In genomic region chr2L:7849472-7849871, dm6 we compare ENCODE assay signal across 1 fruit fly cellular context.
TF ChIP-seq lines count a peak whose summit lies in the region.

No protein-coding gene starts in this region.

TF ChIP-seq in whole organism, embryonic, 481 proteins besides CTCF, POLR2A, EP300 and RAD21 (continued from another document and continues in another):
- TF ChIP-seq CG13894 (tag; optimal IDR thresholded peaks at IDR 0.05; lab: Kevin White, UChicago) (no peak), CG18262 (tag; optimal IDR thresholded peaks at IDR 0.05; lab: Kevin White, UChicago) (no peak), pb (GFP tag; optimal IDR thresholded peaks at IDR 0.05; lab: Kevin White, UChicago) (no peak), phol (tag; optimal IDR thresholded peaks at IDR 0.05; lab: Kevin White, UChicago) (peak; percentile 4), CG11504 (tag; optimal IDR thresholded peaks at IDR 0.05; lab: Kevin White, UChicago) (peak; percentile 57), CG6854 (GFP tag; optimal IDR thresholded peaks at IDR 0.05; lab: Kevin White, UChicago) (no peak), prd (optimal IDR thresholded peaks at IDR 0.05; lab: Kevin White, UChicago) (no peak), prd (GFP tag; IDR thresholded peaks at IDR 0.05; lab: Robert Waterston, UW) (peak; percentile 39; the same call in 1 of the 3 replicates), eyg (GFP tag; optimal IDR thresholded peaks at IDR 0.05; lab: Kevin White, UChicago) (no peak), CG8944 (GFP tag; optimal IDR thresholded peaks at IDR 0.05; lab: Kevin White, UChicago) (no peak), CG4282 (GFP tag; optimal IDR thresholded peaks at IDR 0.05; lab: Kevin White, UChicago) (no peak), ssp (GFP tag; IDR thresholded peaks at IDR 0.05; lab: Robert Waterston, UW) (peak; percentile 23; the same call in 1 of the 2 replicates), ewg (GFP tag; optimal IDR thresholded peaks at IDR 0.05; lab: Kevin White, UChicago) (peak; percentile 13), tgo (GFP tag; IDR thresholded peaks at IDR 0.05; lab: Robert Waterston, UW) (peak; percentile 47; the same call in 2 of the 3 replicates), Oli (tag; optimal IDR thresholded peaks at IDR 0.05; lab: Kevin White, UChicago) (peak; percentile 31), vvl (GFP tag; IDR thresholded peaks at IDR 0.05; lab: Robert Waterston, UW) (peak; percentile 61; the same call in 1 of the 2 replicates), CG18764 (GFP tag; optimal IDR thresholded peaks at IDR 0.05; lab: Kevin White, UChicago) (no peak), Dp (GFP tag; optimal IDR thresholded peaks at IDR 0.05; lab: Kevin White, UChicago) (no peak), CG10431 (GFP tag; optimal IDR thresholded peaks at IDR 0.05; lab: Kevin White, UChicago) (no peak), CG17829 (tag; optimal IDR thresholded peaks at IDR 0.05; lab: Kevin White, UChicago) (no peak), CG10979 (tag; optimal IDR thresholded peaks at IDR 0.05; lab: Kevin White, UChicago) (peak; percentile 24), Blimp-1 (GFP tag; optimal IDR thresholded peaks at IDR 0.05; lab: Kevin White, UChicago) (peak; percentile 45), lov (optimal IDR thresholded peaks at IDR 0.05; lab: Kevin White, UChicago) (no peak), lov (GFP tag; IDR thresholded peaks at IDR 0.05; lab: Robert Waterston, UW) (no peak), CG15269 (tag; optimal IDR thresholded peaks at IDR 0.05; lab: Kevin White, UChicago) (peak; percentile 23), CG12659 (GFP tag; optimal IDR thresholded peaks at IDR 0.05; lab: Kevin White, UChicago) (peak; percentile 6), CHES-1-like (GFP tag; optimal IDR thresholded peaks at IDR 0.05; lab: Kevin White, UChicago) (no peak), CG10267 (tag; optimal IDR thresholded peaks at IDR 0.05; lab: Kevin White, UChicago) (peak; percentile 17), CG16779 (GFP tag; IDR thresholded peaks at IDR 0.05; lab: Robert Waterston, UW) (no peak), HLH3B (GFP tag; IDR thresholded peaks at IDR 0.05; lab: Robert Waterston, UW) (peak; percentile 57), CG9215 (GFP tag; IDR thresholded peaks at IDR 0.05; lab: Robert Waterston, UW) (peak; percentile 27; the same call in 1 of the 2 replicates), fd102C (GFP tag; optimal IDR thresholded peaks at IDR 0.05; lab: Kevin White, UChicago) (no peak), CG6791 (GFP tag; IDR thresholded peaks at IDR 0.05; lab: Robert Waterston, UW; ENCODE audit: partially characterized antibody) (no peak), inv (GFP tag; IDR thresholded peaks at IDR 0.05; lab: Robert Waterston, UW; ENCODE audit: partially characterized antibody) (no peak), CG2889 (GFP tag; IDR thresholded peaks at IDR 0.05; lab: Robert Waterston, UW) (no peak), al (GFP tag; IDR thresholded peaks at IDR 0.05; lab: Robert Waterston, UW) (no peak), B-H1 (GFP tag; IDR thresholded peaks at IDR 0.05; lab: Robert Waterston, UW) (no peak), Eip74EF (GFP tag; optimal IDR thresholded peaks at IDR 0.05; lab: Kevin White, UChicago) (no peak), sqz (GFP tag; optimal IDR thresholded peaks at IDR 0.05; lab: Kevin White, UChicago) (no peak), CG14441 (GFP tag; IDR thresholded peaks at IDR 0.05; lab: Robert Waterston, UW) (no peak), ci (GFP tag; IDR thresholded peaks at IDR 0.05; lab: Robert Waterston, UW) (peak; percentile 63; the same call in 1 of the 3 replicates), CG1529 (GFP tag; optimal IDR thresholded peaks at IDR 0.05; lab: Kevin White, UChicago) (no peak), CG13775 (GFP tag; optimal IDR thresholded peaks at IDR 0.05; lab: Kevin White, UChicago) (no peak), unpg (GFP tag; optimal IDR thresholded peaks at IDR 0.05; lab: Kevin White, UChicago) (peak; percentile 34), CoRest (tag; optimal IDR thresholded peaks at IDR 0.05; lab: Kevin White, UChicago) (peak; percentile 29), scrt (GFP tag; optimal IDR thresholded peaks at IDR 0.05; lab: Kevin White, UChicago) (no peak), YL-1 (GFP tag; optimal IDR thresholded peaks at IDR 0.05; lab: Kevin White, UChicago) (no peak), dysf (GFP tag; IDR thresholded peaks at IDR 0.05; lab: Robert Waterston, UW) (no peak), schlank (tag; optimal IDR thresholded peaks at IDR 0.05; lab: Kevin White, UChicago) (no peak), Hmr (GFP tag; optimal IDR thresholded peaks at IDR 0.05; lab: Kevin White, UChicago) (peak; percentile 9), CG5245 (GFP tag; optimal IDR thresholded peaks at IDR 0.05; lab: Kevin White, UChicago) (no peak), Hmx (GFP tag; optimal IDR thresholded peaks at IDR 0.05; lab: Kevin White, UChicago) (no peak), CG14014 (GFP tag; IDR thresholded peaks at IDR 0.05; lab: Robert Waterston, UW) (peak; percentile 34; the same call in 1 of the 2 replicates), wor (GFP tag; IDR thresholded peaks at IDR 0.05; lab: Robert Waterston, UW) (0 out of 2 replicates have a peak, but pooled peaks have one; percentile 34), CG31388 (GFP tag; optimal IDR thresholded peaks at IDR 0.05; lab: Kevin White, UChicago) (no peak), Ptx1 (GFP tag; IDR thresholded peaks at IDR 0.05; lab: Robert Waterston, UW) (peak; percentile 42), CG7987 (GFP tag; optimal IDR thresholded peaks at IDR 0.05; lab: Kevin White, UChicago) (no peak), amos (GFP tag; IDR thresholded peaks at IDR 0.05; lab: Robert Waterston, UW; ENCODE audit: partially characterized antibody) (no peak), gfzf (GFP tag; optimal IDR thresholded peaks at IDR 0.05; lab: Kevin White, UChicago) (no peak), CG17612 (GFP tag; IDR thresholded peaks at IDR 0.05; lab: Robert Waterston, UW) (no peak), CG13424 (tag; optimal IDR thresholded peaks at IDR 0.05; lab: Kevin White, UChicago) (peak; percentile 32), sob (GFP tag; IDR thresholded peaks at IDR 0.05; lab: Robert Waterston, UW) (0 out of 2 replicates have a peak, but pooled peaks have one; percentile 23), klu (GFP tag; IDR thresholded peaks at IDR 0.05; lab: Robert Waterston, UW) (0 out of 2 replicates have a peak, but pooled peaks have one; percentile 10), ab (GFP tag; optimal IDR thresholded peaks at IDR 0.05; lab: Kevin White, UChicago) (no peak), Bdp1 (GFP tag; optimal IDR thresholded peaks at IDR 0.05; lab: Kevin White, UChicago) (no peak), CG2116 (GFP tag; optimal IDR thresholded peaks at IDR 0.05; lab: Kevin White, UChicago) (no peak), az2 (GFP tag; optimal IDR thresholded peaks at IDR 0.05; lab: Kevin White, UChicago) (peak; percentile 7), ind (GFP tag; optimal IDR thresholded peaks at IDR 0.05; lab: Kevin White, UChicago) (peak; percentile 10), zfh2 (GFP tag; optimal IDR thresholded peaks at IDR 0.05; lab: Kevin White, UChicago) (no peak), dmrt99B (tag; optimal IDR thresholded peaks at IDR 0.05; lab: Kevin White, UChicago) (peak; percentile 60), hbn (GFP tag; IDR thresholded peaks at IDR 0.05; lab: Robert Waterston, UW; ENCODE audit: partially characterized antibody) (no peak), Ets65A (GFP tag; lab: Kevin White, UChicago) (no peak), CG2678 (tag; optimal IDR thresholded peaks at IDR 0.05; lab: Kevin White, UChicago) (peak; percentile 58), Rfx (GFP tag; IDR thresholded peaks at IDR 0.05; lab: Robert Waterston, UW) (no peak), Sox100B (GFP tag; optimal IDR thresholded peaks at IDR 0.05; lab: Kevin White, UChicago) (peak; percentile 0), NC2β (GFP tag; optimal IDR thresholded peaks at IDR 0.05; lab: Kevin White, UChicago) (no peak), slbo (GFP tag; IDR thresholded peaks at IDR 0.05; lab: Robert Waterston, UW) (peak; percentile 57), CG7372 (GFP tag; IDR thresholded peaks at IDR 0.05; lab: Robert Waterston, UW) (no peak), gsb-n (tag; optimal IDR thresholded peaks at IDR 0.05; lab: Kevin White, UChicago) (no peak), ham (GFP tag; IDR thresholded peaks at IDR 0.05; lab: Robert Waterston, UW) (no peak), CG10959 (GFP tag; IDR thresholded peaks at IDR 0.05; lab: Robert Waterston, UW) (no peak), CG7963 (GFP tag; IDR thresholded peaks at IDR 0.05; lab: Robert Waterston, UW; ENCODE audit: partially characterized antibody) (no peak), cad (GFP tag; optimal IDR thresholded peaks at IDR 0.05; lab: Kevin White, UChicago) (no peak), Neu2 (GFP tag; optimal IDR thresholded peaks at IDR 0.05; lab: Kevin White, UChicago; ENCODE audit: borderline replicate concordance) (no peak), CG7271 (tag; optimal IDR thresholded peaks at IDR 0.05; lab: Kevin White, UChicago) (no peak), Deaf1 (tag; optimal IDR thresholded peaks at IDR 0.05; lab: Kevin White, UChicago) (no peak), ATbp (GFP tag; optimal IDR thresholded peaks at IDR 0.05; lab: Kevin White, UChicago) (peak; percentile 32), CG18011 (GFP tag; optimal IDR thresholded peaks at IDR 0.05; lab: Kevin White, UChicago) (no peak), CrebB (tag; optimal IDR thresholded peaks at IDR 0.05; lab: Kevin White, UChicago) (no peak), CG9817 (tag; optimal IDR thresholded peaks at IDR 0.05; lab: Kevin White, UChicago) (peak; percentile 23), gro (GFP tag; optimal IDR thresholded peaks at IDR 0.05; lab: Kevin White, UChicago) (no peak), Abd-B (GFP tag; optimal IDR thresholded peaks at IDR 0.05; lab: Kevin White, UChicago) (no peak), row (GFP tag; IDR thresholded peaks at IDR 0.05; lab: Robert Waterston, UW) (peak; percentile 71), lab (GFP tag; optimal IDR thresholded peaks at IDR 0.05; lab: Kevin White, UChicago) (peak; percentile 61), oc (tag; optimal IDR thresholded peaks at IDR 0.05; lab: Kevin White, UChicago) (no peak), CG14050 (GFP tag; IDR thresholded peaks at IDR 0.05; lab: Robert Waterston, UW) (no peak), stwl (tag; optimal IDR thresholded peaks at IDR 0.05; lab: Kevin White, UChicago) (no peak), CG1233 (GFP tag; optimal IDR thresholded peaks at IDR 0.05; lab: Kevin White, UChicago) (no peak), CG32767 (GFP tag; IDR thresholded peaks at IDR 0.05; lab: Robert Waterston, UW) (no peak), hkb (optimal IDR thresholded peaks at IDR 0.05; lab: Kevin White, UChicago) (no peak), hkb (GFP tag; IDR thresholded peaks at IDR 0.05; lab: Robert Waterston, UW) (peak; percentile 39; the same call in 1 of the 2 replicates), otp (GFP tag; IDR thresholded peaks at IDR 0.05; lab: Robert Waterston, UW) (0 out of 3 replicates have a peak, but pooled peaks have one; percentile 11), bsh (GFP tag; optimal IDR thresholded peaks at IDR 0.05; lab: Kevin White, UChicago) (peak in 1 of 2 experiments; percentile 61), zen2 (GFP tag; IDR thresholded peaks at IDR 0.05; lab: Robert Waterston, UW; ENCODE audit: partially characterized antibody) (no peak), sens (GFP tag; lab: Kevin White, UChicago) (peak; percentile 43), CG3847 (GFP tag; IDR thresholded peaks at IDR 0.05; lab: Robert Waterston, UW) (no peak), Sox102F (GFP tag; optimal IDR thresholded peaks at IDR 0.05; lab: Kevin White, UChicago) (peak; percentile 54), CG9797 (GFP tag; optimal IDR thresholded peaks at IDR 0.05; lab: Kevin White, UChicago) (no peak), CG3163 (GFP tag; optimal IDR thresholded peaks at IDR 0.05; lab: Kevin White, UChicago) (no peak), cato (GFP tag; optimal IDR thresholded peaks at IDR 0.05; lab: Kevin White, UChicago; ENCODE audit: borderline replicate concordance) (no peak), ranshi (GFP tag; IDR thresholded peaks at IDR 0.05; lab: Robert Waterston, UW) (peak; percentile 49; the same call in 1 of the 2 replicates), vfl (GFP tag; optimal IDR thresholded peaks at IDR 0.05; lab: Kevin White, UChicago) (no peak), TFAM (GFP tag; optimal IDR thresholded peaks at IDR 0.05; lab: Kevin White, UChicago) (no peak), Drgx (GFP tag; IDR thresholded peaks at IDR 0.05; lab: Robert Waterston, UW) (peak; percentile 20; the same call in 1 of the 2 replicates), Med (GFP tag; lab: Kevin White, UChicago) (peak; percentile 58), Pdp1 (GFP tag; optimal IDR thresholded peaks at IDR 0.05; lab: Kevin White, UChicago) (no peak), CG18619 (GFP tag; optimal IDR thresholded peaks at IDR 0.05; lab: Kevin White, UChicago) (no peak), CG10321 (GFP tag; IDR thresholded peaks at IDR 0.05; lab: Robert Waterston, UW) (no peak), CG6175 (GFP tag; IDR thresholded peaks at IDR 0.05; lab: Robert Waterston, UW) (no peak), sim (GFP tag; IDR thresholded peaks at IDR 0.05; lab: Robert Waterston, UW) (no peak), sug (tag; optimal IDR thresholded peaks at IDR 0.05; lab: Kevin White, UChicago) (no peak), CG4360 (GFP tag; IDR thresholded peaks at IDR 0.05; lab: Robert Waterston, UW) (no peak), CG34376 (GFP tag; optimal IDR thresholded peaks at IDR 0.05; lab: Kevin White, UChicago) (no peak), H15 (GFP tag; IDR thresholded peaks at IDR 0.05; lab: Robert Waterston, UW) (no peak), CG17385 (GFP tag; optimal IDR thresholded peaks at IDR 0.05; lab: Kevin White, UChicago) (peak; percentile 10), danr (GFP tag; IDR thresholded peaks at IDR 0.05; lab: Robert Waterston, UW) (no peak), ems (GFP tag; optimal IDR thresholded peaks at IDR 0.05; lab: Kevin White, UChicago) (no peak), CG16863 (GFP tag; optimal IDR thresholded peaks at IDR 0.05; lab: Kevin White, UChicago) (no peak), Antp (GFP tag; optimal IDR thresholded peaks at IDR 0.05; lab: Kevin White, UChicago) (no peak), Fer1 (GFP tag; optimal IDR thresholded peaks at IDR 0.05; lab: Kevin White, UChicago) (peak; percentile 59), CG8281 (tag; optimal IDR thresholded peaks at IDR 0.05; lab: Kevin White, UChicago) (no peak), CG32772 (GFP tag; IDR thresholded peaks at IDR 0.05; lab: Robert Waterston, UW) (0 out of 2 replicates have a peak, but pooled peaks have one; percentile 19), Meics (GFP tag; optimal IDR thresholded peaks at IDR 0.05; lab: Kevin White, UChicago) (peak; percentile 11), tll (GFP tag; optimal IDR thresholded peaks at IDR 0.05; lab: Kevin White, UChicago) (no peak), Hr3 (GFP tag; optimal IDR thresholded peaks at IDR 0.05; lab: Kevin White, UChicago) (peak; percentile 20)
